Worm (Caenorhabditis elegans) whole organism, L1 larva: Measurements from ENCODE around the gene rict-1.

Source experiments
- lin-13 ChIP-seq: fragments of 150-350 bp; optimal IDR thresholded peaks from 2 replicates; lab custom pipeline; 2014; ENCODE audit warnings: missing biosample characterization, missing genetic modification reagents, missing genetic modification characterization
- snpc-4 ChIP-seq: fragments of 150-350 bp; optimal IDR thresholded peaks from 2 replicates; lab custom pipeline; 2014; ENCODE audit warnings: missing biosample characterization, missing genetic modification characterization
- unc-98 ChIP-seq: fragments of 200-800 bp; sonication (Bioruptor generic); IDR thresholded peaks from 2 replicates; pipeline ENCODE4 v1.3.6; 2022; ENCODE audit warnings: missing genetic modification characterization, missing compliant biosample characterization

- TF ChIP-seq unc-98 (GFP tag; lab: Robert Waterston, UW) (no peak), lin-13 (no peak), snpc-4 (no peak)
Observed at ce11 chrII:13153299-13153698, 36.7 kb upstream of the rict-1 start, which contains the start of gene spe-18.
